Fruit fly (Drosophila melanogaster): ENCODE data around the gene kirre.

dm6 chrX:3137853-3138418 lies 397.8 kb downstream of the kirre start:
- no peak for TF ChIP-seq insv (optimal IDR thresholded peaks at IDR 0.05)
- TF ChIP-seq psq (optimal IDR thresholded peaks at IDR 0.05): no peak
- no peak for TF ChIP-seq Myc (optimal IDR thresholded peaks at IDR 0.05)
- TF ChIP-seq h (optimal IDR thresholded peaks at IDR 0.05): no peak
